Fruit fly (Drosophila melanogaster) whole organism, prepupa: ENCODE measurements around the gene CG3630.
A peak's percentile ranks its signal among the peaks of the same experiment; 100 is the strongest.

Experiments used
- Hr39 ChIP-seq: fragments of 200-800 bp; sonication (Bioruptor generic); optimal IDR thresholded peaks from 2 replicates; lab custom pipeline; 2016; ENCODE audit warnings: missing biosample characterization, missing genetic modification characterization
- Hr4 ChIP-seq: fragments of 200-800 bp; sonication (Bioruptor generic); optimal IDR thresholded peaks from 3 replicates; lab custom pipeline; 2016; ENCODE audit warnings: missing biosample characterization, missing genetic modification characterization
- dsx ChIP-seq: fragments of 200-800 bp; optimal IDR thresholded peaks from 3 replicates; lab custom pipeline; 2019; ENCODE audit warnings: missing biosample characterization, mild to moderate bottlenecking, missing genetic modification characterization, moderate library complexity; ENCODE audit not compliant: poor library complexity, severe bottlenecking

DNA sequence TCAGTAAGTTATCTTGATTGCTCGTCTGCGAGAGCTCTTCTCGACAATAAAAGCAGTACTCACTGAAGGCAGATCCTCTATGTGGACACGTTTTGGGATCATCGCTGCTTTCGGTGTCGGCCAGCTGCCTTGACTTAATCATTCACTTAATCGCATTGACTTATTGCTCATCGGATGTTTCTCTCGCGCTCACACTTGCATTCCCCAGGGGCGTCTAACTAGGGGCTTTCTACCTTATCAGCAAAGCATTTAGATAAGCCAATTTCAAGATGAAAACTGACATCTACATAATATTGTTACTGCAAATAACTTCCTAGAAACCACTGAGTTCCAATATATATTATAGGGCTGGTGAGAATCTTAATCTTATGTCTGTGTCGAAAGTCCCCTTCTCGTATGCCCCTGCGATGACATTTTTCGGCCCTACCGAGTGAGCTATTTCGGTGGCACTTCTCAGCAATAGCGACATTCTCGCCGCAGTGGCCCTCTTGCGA, 50.4 kb downstream of the CG3630 start:
- no peak for TF ChIP-seq Hr39 (GFP tag; lab: Kevin White, UChicago)
- no peak for TF ChIP-seq dsx (GFP tag; lab: Kevin White, UChicago)
- peak; percentile 33 for TF ChIP-seq Hr4 (GFP tag; lab: Kevin White, UChicago)
